Worm (Caenorhabditis elegans): ENCODE measurements around the gene lat-1.

Gene lat-1

ce11 chrII:8929771-8930170, 33.1 kb downstream of the lat-1 start, which contains the start of gene mrpl-50 (continued):
- peak; percentile 36; the same call in 1 of the 2 replicates for TF ChIP-seq Y56A3A.18 (GFP tag; IDR thresholded peaks at IDR 0.05)
- TF ChIP-seq bed-2 (GFP tag; IDR thresholded peaks at IDR 0.05) = no peak
- no peak for TF ChIP-seq ztf-28 (GFP tag; IDR thresholded peaks at IDR 0.05)
- TF ChIP-seq ama-1 (optimal IDR thresholded peaks at IDR 0.05) = no peak
- peak in 1 of 2 experiments; percentile 30 for TF ChIP-seq ama-1 (GFP tag; optimal IDR thresholded peaks at IDR 0.05)
- TF ChIP-seq hmg-20 (GFP tag; IDR thresholded peaks at IDR 0.05) = no peak
- TF ChIP-seq nhr-90 (tag; optimal IDR thresholded peaks at IDR 0.05) = no peak
- no peak for TF ChIP-seq xnd-1 (tag; optimal IDR thresholded peaks at IDR 0.05)
- peak; percentile 9 for TF ChIP-seq chd-7 (tag; optimal IDR thresholded peaks at IDR 0.05)
- peak; percentile 33 for TF ChIP-seq snpc-1.1 (tag; optimal IDR thresholded peaks at IDR 0.05; ENCODE audit: insufficient read depth)
- TF ChIP-seq zfh-2 (GFP tag; conservative IDR thresholded peaks at IDR 0.05) = peak; percentile 29; the same call in 1 of the 2 replicates
- TF ChIP-seq aptf-2 (GFP tag; conservative IDR thresholded peaks at IDR 0.05) = no peak
- TF ChIP-seq hlh-12 (tag; optimal IDR thresholded peaks at IDR 0.05) = no peak
- no peak for TF ChIP-seq C17E4.6 (GFP tag; IDR thresholded peaks at IDR 0.05)
- TF ChIP-seq madf-6 (GFP tag; IDR thresholded peaks at IDR 0.05) = peak; percentile 65
- peak; percentile 20 for TF ChIP-seq dpff-1 (tag; optimal IDR thresholded peaks at IDR 0.05)
- no peak for TF ChIP-seq ztf-22 (GFP tag; optimal IDR thresholded peaks at IDR 0.05)
- TF ChIP-seq mcd-1 (GFP tag; IDR thresholded peaks at IDR 0.05) = peak; percentile 43; the same call in 1 of the 2 replicates
- no peak for TF ChIP-seq lin-26 (GFP tag; IDR thresholded peaks at IDR 0.05)
- TF ChIP-seq F52B5.7 (tag; optimal IDR thresholded peaks at IDR 0.05) = peak; percentile 13
- TF ChIP-seq T26A5.8 (tag; optimal IDR thresholded peaks at IDR 0.05) = peak; percentile 31
- TF ChIP-seq sptf-2 (GFP tag; optimal IDR thresholded peaks at IDR 0.05) = no peak
- no peak for TF ChIP-seq cebp-1 (GFP tag; IDR thresholded peaks at IDR 0.05)
- peak; percentile 20 for TF ChIP-seq cebp-1 (tag; optimal IDR thresholded peaks at IDR 0.05)
- no peak for TF ChIP-seq Y79H2A.3 (GFP tag; conservative IDR thresholded peaks at IDR 0.05)

- TF ChIP-seq pbrm-1 (GFP tag; IDR thresholded peaks at IDR 0.05) (0 out of 2 replicates have a peak, but pooled peaks have one; percentile 19), attf-5 (GFP tag; optimal IDR thresholded peaks at IDR 0.05) (no peak), nhr-27 (tag; optimal IDR thresholded peaks at IDR 0.05) (no peak), K12H6.12 (tag; optimal IDR thresholded peaks at IDR 0.05) (no peak), madf-6 (GFP tag; IDR thresholded peaks at IDR 0.05) (peak; percentile 90), lin-54 (GFP tag; optimal IDR thresholded peaks at IDR 0.05) (peak; percentile 15), ceh-91 (GFP tag; IDR thresholded peaks at IDR 0.05) (peak; percentile 70), attf-6 (GFP tag; IDR thresholded peaks at IDR 0.05) (0 out of 2 replicates have a peak, but pooled peaks have one; percentile 30), F49E8.2 (tag; optimal IDR thresholded peaks at IDR 0.05; ENCODE audit: insufficient read depth) (peak; percentile 22), efl-1 (GFP tag; optimal IDR thresholded peaks at IDR 0.05) (peak; percentile 77), nfya-1 (tag; optimal IDR thresholded peaks at IDR 0.05; ENCODE audit: borderline replicate concordance, insufficient read depth) (no peak), F57A8.1 (GFP tag; optimal IDR thresholded peaks at IDR 0.05) (no peak), hsf-1 (GFP tag; IDR thresholded peaks at IDR 0.05) (peak; percentile 63), rec-8 (tag; optimal IDR thresholded peaks at IDR 0.05) (no peak), akir-1 (GFP tag; optimal IDR thresholded peaks at IDR 0.05) (no peak), mcd-1 (GFP tag; IDR thresholded peaks at IDR 0.05) (peak; percentile 18; the same call in 1 of the 2 replicates), tlf-1 (GFP tag; optimal IDR thresholded peaks at IDR 0.05) (peak; percentile 10), ccch-3 (GFP tag; optimal IDR thresholded peaks at IDR 0.05) (no peak), ztf-6 (GFP tag; IDR thresholded peaks at IDR 0.05) (no peak), C17E4.6 (GFP tag; IDR thresholded peaks at IDR 0.05) (no peak), ceh-58 (GFP tag; IDR thresholded peaks at IDR 0.05) (no peak), F33H1.4 (GFP tag; IDR thresholded peaks at IDR 0.05) (peak; percentile 50), hlh-12 (tag; optimal IDR thresholded peaks at IDR 0.05) (no peak), Y95B8A.8 (GFP tag; IDR thresholded peaks at IDR 0.05) (peak; percentile 80; the same call in 1 of the 2 replicates), F10E7.11 (tag; optimal IDR thresholded peaks at IDR 0.05) (no peak), T07F8.4 (tag; optimal IDR thresholded peaks at IDR 0.05) (no peak), lsl-1 (GFP tag; optimal IDR thresholded peaks at IDR 0.05) (peak; percentile 34), nhr-120 (GFP tag; IDR thresholded peaks at IDR 0.05) (no peak)
Observed at ce11 chrII:8930763-8931162, 34.1 kb downstream of the lat-1 start, which contains the start of gene enol-1. enol-1 (plus strand) TSS chrII:8930997.

All from whole organism, young adult.